Fruit fly (Drosophila melanogaster) whole organism, embryonic: Measurements from ENCODE around the gene eIF4G2.
A peak's percentile ranks its signal among the peaks of the same experiment; 100 is the strongest.

Source experiments
- Adf1 ChIP-seq: fragments of 200-800 bp; sonication (Bioruptor generic); IDR thresholded peaks from 2 replicates; pipeline ENCODE4 v1.3.6; 2022; ENCODE audit warnings: missing biosample characterization, missing genetic modification characterization
- Atf-2 ChIP-seq: fragments of 200-800 bp; sonication (Bioruptor generic); optimal IDR thresholded peaks from 2 replicates; lab custom pipeline; 2016; ENCODE audit warnings: missing biosample characterization, missing genetic modification characterization
- Awh ChIP-seq: fragments of 200-800 bp; sonication (Bioruptor generic); IDR thresholded peaks from 2 replicates; pipeline ENCODE4, ENCODE4 v1.3.6; 2022; ENCODE audit warnings: missing biosample characterization, missing genetic modification characterization
- CG10462 ChIP-seq: fragments of 200-800 bp; sonication (Bioruptor generic); optimal IDR thresholded peaks from 2 replicates; lab custom pipeline; 2016; ENCODE audit warnings: missing biosample characterization, missing genetic modification characterization
- CG10565 ChIP-seq: fragments of 200-800 bp; sonication (Bioruptor generic); optimal IDR thresholded peaks from 3 replicates; lab custom pipeline; 2016; ENCODE audit warnings: missing biosample characterization, mild to moderate bottlenecking, missing genetic modification characterization
- CG15011 ChIP-seq: fragments of 200-800 bp; sonication (Bioruptor generic); optimal IDR thresholded peaks from 3 replicates; lab custom pipeline; 2018; ENCODE audit warnings: missing biosample characterization, mild to moderate bottlenecking, missing genetic modification characterization
- CG16815 ChIP-seq: fragments of 200-800 bp; sonication (Bioruptor generic); optimal IDR thresholded peaks from 3 replicates; lab custom pipeline; 2017; ENCODE audit warnings: missing biosample characterization, mild to moderate bottlenecking, missing genetic modification characterization
- CG17361 ChIP-seq: fragments of 200-800 bp; sonication (Bioruptor generic); IDR thresholded peaks from 3 replicates; pipeline ENCODE4 v1.3.6; 2022; ENCODE audit warnings: missing biosample characterization, missing genetic modification characterization
- CG1832 ChIP-seq: fragments of 200-800 bp; sonication (Bioruptor generic); optimal IDR thresholded peaks from 2 replicates; lab custom pipeline; 2017; ENCODE audit warnings: missing biosample characterization, mild to moderate bottlenecking, missing genetic modification characterization, inconsistent platforms
- CG18599 ChIP-seq: fragments of 200-800 bp; sonication (Bioruptor generic); optimal IDR thresholded peaks from 3 replicates; lab custom pipeline; 2017; ENCODE audit warnings: missing biosample characterization, missing genetic modification characterization, mild to moderate bottlenecking, moderate library complexity, missing genetic modification reagents
- CG2875 ChIP-seq: fragments of 200-800 bp; sonication (Bioruptor generic); optimal IDR thresholded peaks from 2 replicates; lab custom pipeline; 2017; ENCODE audit warnings: missing biosample characterization, mild to moderate bottlenecking, missing genetic modification characterization, missing genetic modification reagents
- CG30403 ChIP-seq: fragments of 200-800 bp; sonication (Bioruptor generic); optimal IDR thresholded peaks from 3 replicates; lab custom pipeline; 2016; ENCODE audit warnings: missing biosample characterization, missing genetic modification characterization
- CG3726 ChIP-seq: fragments of 200-800 bp; sonication (Bioruptor generic); IDR thresholded peaks from 3 replicates; pipeline ENCODE4, ENCODE4 v1.3.6; 2022; ENCODE audit warnings: missing biosample characterization, missing genetic modification characterization
- CG4360 ChIP-seq: fragments of 200-800 bp; sonication (Bioruptor generic); IDR thresholded peaks from 2 replicates; pipeline ENCODE4 v1.3.6; 2022; ENCODE audit warnings: missing biosample characterization, missing genetic modification characterization
- CG5953 ChIP-seq: fragments of 200-800 bp; sonication (Bioruptor generic); IDR thresholded peaks from 2 replicates; pipeline ENCODE4 v1.3.6; 2022; ENCODE audit warnings: missing biosample characterization, missing genetic modification characterization
- CG6175 ChIP-seq: fragments of 200-800 bp; sonication (Bioruptor generic); IDR thresholded peaks from 3 replicates; pipeline ENCODE4 v1.3.6; 2022; ENCODE audit warnings: missing biosample characterization, missing genetic modification characterization
- CG7372 ChIP-seq: fragments of 200-800 bp; sonication (Bioruptor generic); IDR thresholded peaks from 2 replicates; pipeline ENCODE4 v1.3.6; 2022; ENCODE audit warnings: missing biosample characterization, missing genetic modification characterization
- CG7839 ChIP-seq: fragments of 200-800 bp; sonication (Bioruptor generic); optimal IDR thresholded peaks from 3 replicates; lab custom pipeline; 2018; ENCODE audit warnings: missing biosample characterization, mild to moderate bottlenecking, missing genetic modification characterization, moderate library complexity
- CG7963 ChIP-seq: fragments of 200-800 bp; sonication (Bioruptor generic); IDR thresholded peaks from 3 replicates; pipeline ENCODE4 v1.3.6; 2022; ENCODE audit warnings: missing biosample characterization, missing genetic modification characterization; ENCODE audit not compliant: partially characterized antibody
- CG8089 ChIP-seq: fragments of 200-800 bp; sonication (Bioruptor generic); optimal IDR thresholded peaks from 3 replicates; lab custom pipeline; 2016; ENCODE audit warnings: missing biosample characterization, missing genetic modification characterization
- Chrac-16 ChIP-seq: fragments of 200-800 bp; sonication (Bioruptor generic); optimal IDR thresholded peaks from 3 replicates; lab custom pipeline; 2016; ENCODE audit warnings: missing biosample characterization, missing genetic modification characterization
- Dek ChIP-seq: fragments of 200-800 bp; sonication (Bioruptor generic); optimal IDR thresholded peaks from 3 replicates; lab custom pipeline; 2019; ENCODE audit warnings: missing biosample characterization, mild to moderate bottlenecking, missing genetic modification characterization, moderate library complexity
- Eip74EF ChIP-seq, 2 experiments: fragments of 200-800 bp in 1 of 2; fragments of >200 bp in 1 of 2; sonication (Bioruptor generic) in 1 of 2; optimal IDR thresholded peaks; 2 replicates each; lab custom pipeline; 2017 to 2019; ENCODE audit warnings: missing biosample characterization in 2 of 2, missing genetic modification characterization in 2 of 2, mild to moderate bottlenecking in 1 of 2, moderate library complexity in 1 of 2
- GATAe ChIP-seq: fragments of 200-800 bp; sonication (Bioruptor generic); conservative IDR thresholded peaks from 2 replicates; pipeline ENCODE4 v1.3.6; 2022; ENCODE audit warnings: missing biosample characterization, missing genetic modification characterization
- Gsc ChIP-seq: fragments of 200-800 bp; sonication (Bioruptor generic); IDR thresholded peaks from 2 replicates; pipeline ENCODE4 v1.3.6; 2022; ENCODE audit warnings: missing biosample characterization, missing genetic modification characterization
- HLHmδ ChIP-seq: fragments of 200-800 bp; sonication (Bioruptor generic); optimal IDR thresholded peaks from 2 replicates; lab custom pipeline; 2018; ENCODE audit warnings: missing biosample characterization, mild to moderate bottlenecking, missing genetic modification characterization, moderate library complexity
- Hr51 ChIP-seq, 2 experiments: fragments of 200-800 bp; sonication (Bioruptor generic); optimal IDR thresholded peaks; 2 replicates in 1 of 2; 3 replicates in 1 of 2; lab custom pipeline; 2016 to 2018; ENCODE audit warnings: missing biosample characterization in 2 of 2, missing genetic modification characterization in 2 of 2, mild to moderate bottlenecking in 1 of 2, moderate library complexity in 1 of 2
- Lhr ChIP-seq: fragments of 200-800 bp; sonication (Bioruptor generic); optimal IDR thresholded peaks from 3 replicates; lab custom pipeline; 2017; ENCODE audit warnings: mild to moderate bottlenecking, missing biosample characterization, missing genetic modification reagents, missing genetic modification characterization
- Med ChIP-seq: fragments of 200-800 bp; sonication (Bioruptor generic); peaks from one replicate; lab custom pipeline; 2016; ENCODE audit warnings: missing biosample characterization, missing genetic modification characterization, mild to moderate bottlenecking, inconsistent platforms, moderate library complexity
- Mrtf ChIP-seq: fragments of 200-800 bp; sonication (Bioruptor generic); IDR thresholded peaks from 3 replicates; pipeline ENCODE4 v1.3.6; 2022; ENCODE audit warnings: missing biosample characterization, missing genetic modification characterization
- Nf-YB ChIP-seq: fragments of 200-800 bp; sonication (Bioruptor generic); optimal IDR thresholded peaks from 3 replicates; lab custom pipeline; 2019; ENCODE audit warnings: missing biosample characterization, mild to moderate bottlenecking, missing genetic modification characterization, moderate library complexity
- Scr ChIP-seq: fragments of 200-800 bp; sonication (Bioruptor generic); IDR thresholded peaks from 2 replicates; pipeline ENCODE4 v1.3.6; 2022; ENCODE audit warnings: missing biosample characterization, missing genetic modification characterization; ENCODE audit not compliant: partially characterized antibody
- TFAM ChIP-seq: fragments of 200-800 bp; sonication (Bioruptor generic); optimal IDR thresholded peaks from 2 replicates; lab custom pipeline; 2017; ENCODE audit warnings: missing biosample characterization, missing genetic modification characterization, inconsistent platforms
- ase ChIP-seq: fragments of 200-800 bp; sonication (Bioruptor generic); IDR thresholded peaks from 3 replicates; pipeline ENCODE4 v1.3.6; 2022; ENCODE audit warnings: missing biosample characterization, missing genetic modification characterization
- bigmax ChIP-seq: fragments of 200-800 bp; sonication (Bioruptor generic); optimal IDR thresholded peaks from 2 replicates; lab custom pipeline; 2018; ENCODE audit warnings: missing biosample characterization, mild to moderate bottlenecking, missing genetic modification characterization
- chn ChIP-seq: fragments of 200-800 bp; sonication (Bioruptor generic); optimal IDR thresholded peaks from 2 replicates; lab custom pipeline; 2016; ENCODE audit warnings: missing biosample characterization, missing genetic modification characterization
- ci ChIP-seq: fragments of 200-800 bp; sonication (Bioruptor generic); IDR thresholded peaks from 3 replicates; pipeline ENCODE4 v1.3.6; 2022; ENCODE audit warnings: missing biosample characterization, missing genetic modification characterization
- dysf ChIP-seq: fragments of 200-800 bp; sonication (Bioruptor generic); IDR thresholded peaks from 3 replicates; pipeline ENCODE4 v1.3.6; 2022; ENCODE audit warnings: missing biosample characterization, missing genetic modification characterization
- emc ChIP-seq: fragments of 200-800 bp; sonication (Bioruptor generic); optimal IDR thresholded peaks from 2 replicates; lab custom pipeline; 2016; ENCODE audit warnings: missing biosample characterization, missing genetic modification characterization
- gcm ChIP-seq: fragments of 200-800 bp; sonication (Bioruptor generic); optimal IDR thresholded peaks from 2 replicates; lab custom pipeline; 2019; ENCODE audit warnings: missing biosample characterization, mild to moderate bottlenecking, missing genetic modification characterization, moderate library complexity
- ind ChIP-seq: fragments of 200-800 bp; sonication (Bioruptor generic); optimal IDR thresholded peaks from 3 replicates; lab custom pipeline; 2016; ENCODE audit warnings: missing biosample characterization, missing genetic modification characterization
- lola ChIP-seq, 3 experiments: fragments of >200 bp in 2 of 3; fragments of 200-800 bp in 1 of 3; sonication (Bioruptor generic) in 1 of 3; optimal IDR thresholded peaks; 2 replicates each; lab custom pipeline; 2017 to 2019; ENCODE audit warnings: missing biosample characterization in 3 of 3, missing genetic modification characterization in 3 of 3, mild to moderate bottlenecking in 1 of 3, moderate library complexity in 1 of 3
- pfk ChIP-seq: fragments of 200-800 bp; sonication (Bioruptor generic); optimal IDR thresholded peaks from 2 replicates; lab custom pipeline; 2018; ENCODE audit warnings: missing biosample characterization, mild to moderate bottlenecking, missing genetic modification characterization, moderate library complexity
- run ChIP-seq: fragments of 200-800 bp; sonication (Bioruptor generic); optimal IDR thresholded peaks from 3 replicates; lab custom pipeline; 2018; ENCODE audit warnings: missing biosample characterization, mild to moderate bottlenecking, missing genetic modification characterization
- sr ChIP-seq: fragments of 200-800 bp; sonication (Bioruptor generic); IDR thresholded peaks from 3 replicates; pipeline ENCODE4 v1.3.6; 2022; ENCODE audit warnings: missing biosample characterization, missing genetic modification characterization
- sug ChIP-seq: fragments of 200-800 bp; optimal IDR thresholded peaks from 2 replicates; lab custom pipeline; 2019; ENCODE audit warnings: missing biosample characterization, mild to moderate bottlenecking, missing genetic modification characterization, moderate library complexity
- tgo ChIP-seq: fragments of 200-800 bp; sonication (Bioruptor generic); IDR thresholded peaks from 3 replicates; pipeline ENCODE4 v1.3.6; 2022; ENCODE audit warnings: missing biosample characterization, missing genetic modification characterization
- vfl ChIP-seq: fragments of 200-800 bp; sonication (Bioruptor generic); optimal IDR thresholded peaks from 2 replicates; lab custom pipeline; 2016; ENCODE audit warnings: missing biosample characterization, missing genetic modification characterization
- wdn ChIP-seq: fragments of 200-800 bp; sonication (Bioruptor generic); IDR thresholded peaks from 2 replicates; pipeline ENCODE4 v1.3.6; 2022; ENCODE audit warnings: missing biosample characterization, missing genetic modification characterization
- yki ChIP-seq: fragments of >200 bp; optimal IDR thresholded peaks from 3 replicates; lab custom pipeline; 2018

Gene eIF4G2

DNA sequence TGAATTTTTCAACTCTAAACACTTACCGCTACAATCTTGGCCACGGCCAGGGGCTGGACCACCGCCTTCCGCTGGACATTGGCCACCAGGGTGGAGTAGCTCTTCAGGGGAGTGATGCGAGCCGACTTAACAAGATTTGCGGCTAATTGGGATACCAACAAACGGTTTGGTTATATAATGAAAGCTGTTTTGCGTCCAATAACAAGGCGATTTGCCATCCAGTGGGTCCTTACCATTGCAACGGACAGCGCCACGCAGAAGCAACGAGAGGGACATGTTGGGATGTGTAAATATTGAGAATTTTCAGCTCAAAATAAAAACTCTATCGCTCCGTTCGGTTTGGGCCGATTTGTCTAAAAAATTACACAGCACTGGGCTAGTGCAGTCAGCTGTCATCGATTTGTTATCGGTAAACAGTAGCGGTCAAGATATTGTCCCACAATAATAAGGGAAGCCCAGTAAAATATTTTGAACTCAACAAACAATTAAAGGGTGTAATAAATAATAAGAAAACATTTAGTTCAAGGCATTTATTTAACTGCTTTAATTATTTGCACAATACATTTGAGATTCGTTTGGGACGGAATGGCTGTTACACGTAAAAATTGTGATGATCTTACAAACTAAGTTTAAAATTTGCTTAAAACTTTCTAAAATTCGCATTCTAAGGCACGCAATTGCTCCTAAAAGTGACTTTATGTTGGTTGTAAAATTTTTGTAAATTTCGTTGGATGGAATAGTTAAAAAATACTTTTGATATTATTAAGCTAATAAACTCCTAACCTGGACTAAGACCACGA, 58.6 kb downstream of the eIF4G2 start, which contains the start of gene SdhD (continued):
- TF ChIP-seq CG3726 (no peak), Adf1 (GFP tag; lab: Robert Waterston, UW) (no peak), GATAe (GFP tag; lab: Robert Waterston, UW) (no peak), ci (GFP tag; lab: Robert Waterston, UW) (peak; percentile 50; the same call in 1 of the 3 replicates), CG7839 (peak; percentile 3), CG4360 (no peak), HLHmδ (GFP tag; lab: Kevin White, UChicago) (no peak), Gsc (GFP tag; lab: Robert Waterston, UW) (no peak), run (tag; lab: Kevin White, UChicago) (no peak), sr (GFP tag; lab: Robert Waterston, UW) (no peak), CG16815 (GFP tag; lab: Kevin White, UChicago) (no peak), ase (GFP tag; lab: Robert Waterston, UW) (no peak), Scr (peak; percentile 53), CG7963 (GFP tag; lab: Robert Waterston, UW) (0 out of 3 replicates have a peak, but pooled peaks have one; percentile 54), CG5953 (GFP tag; lab: Robert Waterston, UW) (no peak), Hr51 (GFP tag; optimal IDR thresholded peaks at IDR 0.05; lab: Kevin White, UChicago) (no peak), TFAM (GFP tag; lab: Kevin White, UChicago) (no peak), CG18599 (GFP tag; lab: Kevin White, UChicago) (peak; percentile 37), dysf (no peak), CG30403 (peak; percentile 19), CG15011 (GFP tag; lab: Kevin White, UChicago) (no peak), gcm (no peak), ind (GFP tag; lab: Kevin White, UChicago) (peak; percentile 6), tgo (no peak), emc (no peak), vfl (peak; percentile 53), Dek (tag; lab: Kevin White, UChicago) (no peak), Mrtf (no peak), CG10462 (GFP tag; lab: Kevin White, UChicago) (no peak), CG6175 (GFP tag; lab: Robert Waterston, UW) (no peak), Med (GFP tag; lab: Kevin White, UChicago) (peak; percentile 92), Nf-YB (GFP tag; lab: Kevin White, UChicago) (no peak), pfk (no peak), sug (tag; lab: Kevin White, UChicago) (peak; percentile 18), CG2875 (GFP tag; lab: Kevin White, UChicago) (no peak), Eip74EF (GFP tag; optimal IDR thresholded peaks at IDR 0.05; lab: Kevin White, UChicago) (no peak), wdn (GFP tag; lab: Robert Waterston, UW) (no peak), Chrac-16 (GFP tag; lab: Kevin White, UChicago) (no peak), CG17361 (GFP tag; lab: Robert Waterston, UW) (no peak), Awh (GFP tag; lab: Robert Waterston, UW) (no peak), Atf-2 (GFP tag; lab: Kevin White, UChicago) (no peak), CG7372 (GFP tag; lab: Robert Waterston, UW) (no peak), Lhr (GFP tag; lab: Kevin White, UChicago) (no peak), yki (lab: Kevin White, UChicago) (no peak), CG1832 (GFP tag; lab: Kevin White, UChicago) (no peak), bigmax (GFP tag; lab: Kevin White, UChicago) (no peak), CG10565 (GFP tag; lab: Kevin White, UChicago) (no peak), lola (GFP tag; optimal IDR thresholded peaks at IDR 0.05; lab: Kevin White, UChicago) (no peak), chn (GFP tag; lab: Kevin White, UChicago) (no peak), CG8089 (GFP tag; lab: Kevin White, UChicago) (no peak)
